Worm (Caenorhabditis elegans) whole organism, L4/young adult: ENCODE measurements around the gene nhr-218.

ENCODE experiments used
- W03F9.2 ChIP-seq: fragments of 150-350 bp; optimal IDR thresholded peaks from 2 replicates; lab custom pipeline; 2014; ENCODE audit warnings: missing biosample characterization, missing genetic modification characterization
- dao-5 ChIP-seq: sonication (generic microtip); optimal IDR thresholded peaks from 2 replicates; lab custom pipeline; 2016; ENCODE audit warnings: missing genotype, missing genetic modification characterization, moderate library complexity, missing compliant biosample characterization
- him-1 ChIP-seq: sonication (generic microtip); optimal IDR thresholded peaks from 2 replicates; lab custom pipeline; 2016; ENCODE audit warnings: missing genotype, missing genetic modification reagents, missing genetic modification characterization, missing compliant biosample characterization

nhr-218 gene

DNA sequence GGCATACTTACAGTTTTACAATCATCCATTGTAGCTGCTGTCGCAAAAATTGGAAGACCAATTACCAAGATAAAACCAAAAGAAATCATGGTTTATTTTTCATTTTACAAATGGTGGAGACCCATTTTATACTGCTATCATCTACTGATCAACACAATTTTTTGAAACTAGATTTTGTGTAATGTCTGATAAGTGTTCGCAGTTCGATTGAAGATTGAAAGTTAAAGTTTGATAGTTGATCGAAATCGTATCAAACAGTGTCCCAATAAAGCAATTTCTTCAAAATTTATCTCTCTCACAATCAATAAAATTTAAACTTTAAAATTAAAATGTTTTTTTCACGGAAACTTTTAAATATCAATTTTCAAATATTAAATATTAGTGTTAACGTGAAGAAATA lies 12.9 kb downstream of the nhr-218 start, which contains the start of gene T13F3.6:
Gene T13F3.6, minus strand, starts transcription at position 101 of the 400 bp plus-strand sequence.
- TF ChIP-seq dao-5 (tag; lab: Kevin White, UChicago) = no peak
- no peak for TF ChIP-seq him-1 (tag; lab: Kevin White, UChicago)
- TF ChIP-seq W03F9.2 = no peak

ce11 chrV:16275347-16275746 lies 17.1 kb downstream of the nhr-218 start, which contains the start of gene pacl-1:
Gene pacl-1 (minus strand): TSS chrV:16275447.
- TF ChIP-seq dao-5 (tag; lab: Kevin White, UChicago) (no peak), W03F9.2 (no peak), him-1 (tag; lab: Kevin White, UChicago) (no peak)

DNA sequence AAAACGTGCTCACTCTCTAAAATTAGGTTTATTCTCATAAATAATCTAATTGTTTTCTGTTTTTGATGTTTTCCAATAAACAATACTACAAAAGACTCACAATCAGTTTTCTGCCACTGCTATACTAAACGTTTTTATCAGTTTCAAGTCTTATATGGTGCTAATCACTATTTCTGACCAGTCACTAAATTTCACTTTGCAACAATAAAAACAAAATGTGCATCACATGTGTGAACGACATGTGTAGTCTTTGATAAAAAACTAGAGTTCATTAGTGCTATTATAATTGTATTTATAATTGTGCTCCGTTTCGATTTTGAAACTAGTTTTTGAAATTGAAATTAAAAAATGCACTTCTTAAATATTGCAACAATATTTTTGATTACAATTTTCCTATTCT lies 19.7 kb downstream of the nhr-218 start, which contains the start of gene cyp-37B1:
Gene cyp-37B1, plus strand, starts transcription at position 199 of the 400 bp plus-strand sequence.
- no peak for TF ChIP-seq W03F9.2
- no peak for TF ChIP-seq him-1 (tag; lab: Kevin White, UChicago)
- no peak for TF ChIP-seq dao-5 (tag; lab: Kevin White, UChicago)

- TF ChIP-seq W03F9.2 (no peak), him-1 (tag; lab: Kevin White, UChicago) (no peak), dao-5 (tag; lab: Kevin White, UChicago) (no peak)
Measured at ce11 chrV:16282147-16282546, 23.9 kb downstream of the nhr-218 start, which contains the start of gene F28G4.2. Gene F28G4.2 (minus strand): TSS chrV:16282321.

ce11 chrV:16285794-16286193 lies 27.6 kb downstream of the nhr-218 start, which contains the start of gene F28G4.4:
Gene F28G4.4 (minus strand): TSS chrV:16285894.
- no peak for TF ChIP-seq dao-5 (tag; lab: Kevin White, UChicago)
- no peak for TF ChIP-seq him-1 (tag; lab: Kevin White, UChicago)
- TF ChIP-seq W03F9.2 = no peak

ce11 chrV:16287619-16288018 lies 29.4 kb downstream of the nhr-218 start, which contains the start of gene F28G4.3:
Gene F28G4.3 (minus strand): TSS chrV:16287719.
- no peak for TF ChIP-seq him-1 (tag; lab: Kevin White, UChicago)
- TF ChIP-seq dao-5 (tag; lab: Kevin White, UChicago) = no peak
- TF ChIP-seq W03F9.2 = no peak

ce11 chrV:16292409-16292808 lies 34.2 kb downstream of the nhr-218 start, which contains the start of gene oac-5:
Gene oac-5 (plus strand): TSS chrV:16292709.
- TF ChIP-seq him-1 (tag; lab: Kevin White, UChicago) = no peak
- TF ChIP-seq dao-5 (tag; lab: Kevin White, UChicago) = no peak
- no peak for TF ChIP-seq W03F9.2

- TF ChIP-seq him-1 (tag; lab: Kevin White, UChicago) = no peak
Measured at ce11 chrV:16297070-16297469, 38.8 kb downstream of the nhr-218 start, which contains the start of gene srbc-83. Gene srbc-83 (plus strand): TSS chrV:16297370.

- TF ChIP-seq dao-5 (tag; lab: Kevin White, UChicago) = no peak
- TF ChIP-seq W03F9.2 = no peak
- no peak for TF ChIP-seq him-1 (tag; lab: Kevin White, UChicago)
Measured at ce11 chrV:16298669-16299068, 40.4 kb downstream of the nhr-218 start, which contains the start of gene srbc-84. Gene srbc-84 (plus strand): TSS chrV:16298969.

DNA sequence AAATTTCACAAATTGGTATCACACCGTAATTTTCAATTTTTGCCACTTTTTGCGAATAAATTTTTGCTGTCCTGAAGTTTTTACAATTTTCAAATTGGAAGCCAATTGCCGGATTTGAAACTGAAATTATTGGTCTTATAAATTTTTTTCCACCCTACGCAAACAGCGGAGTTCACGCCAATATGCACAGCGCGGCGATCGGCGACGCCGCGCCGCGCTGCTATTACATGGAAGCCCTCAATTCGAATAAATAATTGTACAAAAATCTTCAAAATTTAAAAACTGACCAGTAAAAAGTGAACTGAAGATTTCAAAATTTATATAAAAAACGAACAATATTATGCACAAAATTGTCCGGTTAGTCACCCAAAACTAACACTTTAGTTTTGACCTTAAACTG lies 41.6 kb downstream of the nhr-218 start:
- no peak for TF ChIP-seq W03F9.2

- TF ChIP-seq dao-5 (tag; lab: Kevin White, UChicago) (no peak), him-1 (tag; lab: Kevin White, UChicago) (no peak), W03F9.2 (no peak)
Measured at ce11 chrV:16300276-16300675, 42.0 kb downstream of the nhr-218 start, which contains the start of gene srbc-82. Gene srbc-82 (plus strand): TSS chrV:16300576.

ce11 chrV:16302439-16302838 lies 44.2 kb downstream of the nhr-218 start, which contains the start of the genes C31A11.13 and oac-6:
Gene C31A11.13 (minus strand): TSS chrV:16302551.
Gene oac-6 (plus strand): TSS chrV:16302717.
- TF ChIP-seq W03F9.2 (no peak), dao-5 (tag; lab: Kevin White, UChicago) (no peak), him-1 (tag; lab: Kevin White, UChicago) (no peak)

DNA sequence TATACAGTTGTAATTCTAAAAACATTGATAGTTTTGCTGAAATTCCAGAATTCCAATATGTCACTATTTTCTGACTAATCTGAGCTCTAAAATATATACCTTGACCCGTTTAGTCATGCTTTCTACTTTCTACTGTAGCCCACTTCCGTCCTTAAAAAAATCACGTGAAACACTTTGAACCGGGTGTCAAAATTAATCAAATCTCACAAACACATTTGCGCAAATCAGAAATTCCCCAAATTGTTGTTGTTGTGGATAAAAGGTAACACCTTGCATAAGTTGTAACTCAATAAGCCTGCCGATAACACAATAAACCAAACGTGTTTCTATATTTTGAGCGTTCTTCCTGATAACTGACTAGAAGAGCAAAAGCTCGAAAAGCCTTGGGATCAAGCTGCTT lies 49.0 kb downstream of the nhr-218 start, which contains the start of gene srxa-7:
Gene srxa-7, plus strand, starts transcription at position 301 of the 400 bp plus-strand sequence.
- TF ChIP-seq dao-5 (tag; lab: Kevin White, UChicago) (no peak), W03F9.2 (no peak), him-1 (tag; lab: Kevin White, UChicago) (no peak)

- TF ChIP-seq W03F9.2 (no peak), dao-5 (tag; lab: Kevin White, UChicago) (no peak), him-1 (tag; lab: Kevin White, UChicago) (no peak)
Measured at ce11 chrV:16308343-16308742, 50.1 kb downstream of the nhr-218 start.

DNA sequence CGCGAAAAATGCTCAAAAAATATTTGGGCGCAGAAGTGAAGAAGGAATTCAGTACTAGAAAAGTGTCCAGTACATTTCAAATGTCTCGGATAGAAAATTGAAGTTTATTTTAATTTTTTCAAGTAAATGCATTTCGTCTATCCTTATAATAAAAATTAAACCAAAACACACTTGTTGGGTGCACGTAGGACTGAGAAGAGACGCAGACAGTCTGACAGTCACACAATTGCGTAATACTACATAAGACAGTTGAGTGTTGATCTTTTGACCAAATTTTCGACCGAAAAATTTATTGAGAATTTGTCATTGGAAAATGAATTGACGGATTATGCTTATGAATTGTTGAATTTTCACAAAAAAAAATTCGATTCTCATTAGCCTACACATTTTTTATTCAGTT lies 51.3 kb downstream of the nhr-218 start, which contains the start of gene oac-7:
Gene oac-7, plus strand, starts transcription at position 283 of the 400 bp plus-strand sequence.
- TF ChIP-seq dao-5 (tag; lab: Kevin White, UChicago) (no peak), him-1 (tag; lab: Kevin White, UChicago) (no peak), W03F9.2 (no peak)
